Worm (Caenorhabditis elegans): ENCODE data around the gene nse-4.

ce11 chrIV:11526189-11526588 lies 45.5 kb downstream of the nse-4 start:
- TF ChIP-seq hmg-4 (GFP tag; optimal IDR thresholded peaks at IDR 0.05) (no peak), F13C5.2 (tag; optimal IDR thresholded peaks at IDR 0.05) (no peak), tra-4 (tag; optimal IDR thresholded peaks at IDR 0.05) (no peak), ceh-13 (GFP tag; optimal IDR thresholded peaks at IDR 0.05) (no peak), ets-7 (tag; optimal IDR thresholded peaks at IDR 0.05) (no peak), ama-1 (optimal IDR thresholded peaks at IDR 0.05) (no peak), tbx-11 (GFP tag; IDR thresholded peaks at IDR 0.05) (no peak), flt-1 (GFP tag; IDR thresholded peaks at IDR 0.05) (no peak), hnd-1 (tag; optimal IDR thresholded peaks at IDR 0.05) (no peak), sea-1 (GFP tag; conservative IDR thresholded peaks at IDR 0.05) (no peak), scrt-1 (GFP tag; IDR thresholded peaks at IDR 0.05) (no peak), aly-1 (tag; optimal IDR thresholded peaks at IDR 0.05) (no peak), tbx-37 (GFP tag; conservative IDR thresholded peaks at IDR 0.05) (no peak), ceh-36 (tag; optimal IDR thresholded peaks at IDR 0.05) (no peak)

All from whole organism, early embryonic.